Worm (Caenorhabditis elegans) whole organism, L3 larva: Measurements from ENCODE around the gene Y45F3A.1.

Experiments used
- ZK546.5 ChIP-seq: sonication (generic microtip); optimal IDR thresholded peaks from 2 replicates; lab custom pipeline; 2017; ENCODE audit warnings: missing biosample characterization, missing genetic modification characterization
- aly-2 ChIP-seq: fragments of 150-350 bp; optimal IDR thresholded peaks from 2 replicates; lab custom pipeline; 2014; ENCODE audit warnings: missing biosample characterization, missing genetic modification characterization
- ama-1 ChIP-seq: fragments of 150-350 bp; optimal IDR thresholded peaks from 2 replicates; lab custom pipeline; 2018
- ceh-9 ChIP-seq: sonication (generic microtip); optimal IDR thresholded peaks from 2 replicates; lab custom pipeline; 2018; ENCODE audit warnings: missing biosample characterization, missing genetic modification characterization
- egl-27 ChIP-seq: sonication (generic microtip); optimal IDR thresholded peaks from 4 replicates; lab custom pipeline; 2017; ENCODE audit warnings: missing biosample characterization, missing genetic modification reagents, missing genetic modification characterization
- fkh-10 ChIP-seq: sonication (generic microtip); optimal IDR thresholded peaks from 2 replicates; lab custom pipeline; 2017; ENCODE audit warnings: missing biosample characterization, missing genetic modification reagents, missing genetic modification characterization
- lin-39 ChIP-seq: fragments of 150-350 bp; optimal IDR thresholded peaks from 2 replicates; lab custom pipeline; 2018; ENCODE audit warnings: missing biosample characterization, missing genetic modification reagents, missing genetic modification characterization
- nhr-237 ChIP-seq: fragments of 150-350 bp; optimal IDR thresholded peaks from 2 replicates; lab custom pipeline; 2014; ENCODE audit warnings: missing biosample characterization, missing genetic modification characterization
- nhr-43 ChIP-seq: sonication (generic microtip); optimal IDR thresholded peaks from 2 replicates; lab custom pipeline; 2016; ENCODE audit warnings: mild to moderate bottlenecking, missing genetic modification characterization, missing compliant biosample characterization; ENCODE audit not compliant: poor library complexity, severe bottlenecking
- pha-4 ChIP-seq: fragments of 150-350 bp; optimal IDR thresholded peaks from 2 replicates; lab custom pipeline; 2014; ENCODE audit warnings: missing biosample characterization, missing genetic modification reagents, missing genetic modification characterization
- unc-39 ChIP-seq: sonication (generic microtip); optimal IDR thresholded peaks from 4 replicates; lab custom pipeline; 2017; ENCODE audit warnings: missing biosample characterization, missing genetic modification characterization
- unc-62 ChIP-seq: fragments of 150-350 bp; sonication (generic microtip); optimal IDR thresholded peaks from 4 replicates; lab custom pipeline; 2014; ENCODE audit warnings: missing biosample characterization, missing genetic modification reagents, missing genetic modification characterization
- zag-1 ChIP-seq: fragments of 150-350 bp; optimal IDR thresholded peaks from 2 replicates; lab custom pipeline; 2014; ENCODE audit warnings: missing biosample characterization, missing genetic modification characterization
- ztf-4 ChIP-seq: fragments of 150-350 bp; optimal IDR thresholded peaks from 2 replicates; lab custom pipeline; 2014; ENCODE audit warnings: missing biosample characterization, missing genetic modification characterization

- TF ChIP-seq lin-39, result peak; percentile 76
- no peak for TF ChIP-seq nhr-43 (tag; lab: Kevin White, UChicago)
- no peak for TF ChIP-seq ceh-9
- TF ChIP-seq unc-62 (GFP tag; lab: Kevin White, UChicago), result no peak
- TF ChIP-seq egl-27 (tag; lab: Kevin White, UChicago), result no peak
- TF ChIP-seq ztf-4 (tag; lab: Kevin White, UChicago), result no peak
- no peak for TF ChIP-seq pha-4 (tag; lab: Kevin White, UChicago)
- TF ChIP-seq zag-1 (tag; lab: Kevin White, UChicago), result no peak
- TF ChIP-seq nhr-237, result no peak
- no peak for TF ChIP-seq ama-1 (lab: Kevin White, UChicago)
- no peak for TF ChIP-seq unc-39
- no peak for TF ChIP-seq fkh-10 (GFP tag; lab: Kevin White, UChicago)
- TF ChIP-seq aly-2, result no peak
- TF ChIP-seq ZK546.5 (tag; lab: Kevin White, UChicago), result no peak
Measured at ce11 chrIII:10525927-10526326, 35.8 kb downstream of the Y45F3A.1 start.
